Worm (Caenorhabditis elegans) whole organism, mixed stage, embryonic: ENCODE measurements around the gene Y1A5A.1.

Experiments used
- elt-1 ChIP-seq: sonication (generic microtip); optimal IDR thresholded peaks from 2 replicates; lab custom pipeline; 2017; ENCODE audit warnings: missing genetic modification characterization, mild to moderate bottlenecking, missing compliant biosample characterization, antibody characterized with exemption, moderate library complexity, borderline replicate concordance; ENCODE audit not compliant: insufficient read depth
- lin-13 ChIP-seq: fragments of 150-350 bp; optimal IDR thresholded peaks from 2 replicates; lab custom pipeline; 2014; ENCODE audit warnings: missing biosample characterization, missing genetic modification characterization
- lsy-2 ChIP-seq: fragments of 150-350 bp; optimal IDR thresholded peaks from 2 replicates; lab custom pipeline; 2014; ENCODE audit warnings: missing biosample characterization, missing genetic modification characterization
- mls-2 ChIP-seq: sonication (generic microtip); optimal IDR thresholded peaks from 2 replicates; lab custom pipeline; 2016; ENCODE audit warnings: mild to moderate bottlenecking, missing genetic modification characterization, moderate library complexity, missing compliant biosample characterization
- nhr-237 ChIP-seq: fragments of 150-350 bp; optimal IDR thresholded peaks from 2 replicates; lab custom pipeline; 2014; ENCODE audit warnings: missing biosample characterization, missing genetic modification characterization
- nhr-76 ChIP-seq: sonication (generic microtip); optimal IDR thresholded peaks from 2 replicates; lab custom pipeline; 2017; ENCODE audit warnings: missing biosample characterization, missing genetic modification characterization
- snpc-4 ChIP-seq: fragments of 150-350 bp; optimal IDR thresholded peaks from 2 replicates; lab custom pipeline; 2014; ENCODE audit warnings: missing biosample characterization, missing genetic modification characterization
- unc-39 ChIP-seq: fragments of 150-350 bp; optimal IDR thresholded peaks from 2 replicates; lab custom pipeline; 2014; ENCODE audit warnings: missing biosample characterization, missing genetic modification characterization

DNA sequence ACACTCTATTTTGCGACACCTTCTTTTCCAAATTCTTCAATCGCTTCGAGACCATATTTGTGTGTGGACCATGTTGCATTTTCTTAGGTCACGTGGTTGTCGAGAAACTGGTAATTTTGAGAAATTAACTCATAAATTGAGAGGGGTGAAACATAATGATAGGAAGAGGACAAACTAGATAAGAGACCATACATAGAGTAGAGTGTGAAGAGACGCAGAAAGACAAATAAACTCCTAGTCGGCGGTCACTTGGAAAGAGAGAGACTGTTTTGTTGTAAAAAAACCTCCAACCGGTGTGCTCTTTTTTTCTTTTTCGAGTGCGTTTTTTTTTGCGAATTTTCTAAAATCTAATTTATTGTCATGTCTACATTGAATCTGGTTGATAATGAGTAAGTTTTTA lies 26.5 kb downstream of the Y1A5A.1 start, which contains the start of gene R10E9.3:
- TF ChIP-seq elt-1 (no peak), nhr-76 (tag; lab: Kevin White, UChicago) (no peak), lsy-2 (no peak), lin-13 (no peak), snpc-4 (tag; lab: Kevin White, UChicago) (no peak), unc-39 (tag; lab: Kevin White, UChicago) (no peak), nhr-237 (tag; lab: Kevin White, UChicago) (no peak), mls-2 (tag; lab: Kevin White, UChicago) (no peak)
